Worm (Caenorhabditis elegans): ENCODE results near the gene rfk-1.
A peak's percentile ranks its signal among the peaks of the same experiment; 100 is the strongest.

DNA sequence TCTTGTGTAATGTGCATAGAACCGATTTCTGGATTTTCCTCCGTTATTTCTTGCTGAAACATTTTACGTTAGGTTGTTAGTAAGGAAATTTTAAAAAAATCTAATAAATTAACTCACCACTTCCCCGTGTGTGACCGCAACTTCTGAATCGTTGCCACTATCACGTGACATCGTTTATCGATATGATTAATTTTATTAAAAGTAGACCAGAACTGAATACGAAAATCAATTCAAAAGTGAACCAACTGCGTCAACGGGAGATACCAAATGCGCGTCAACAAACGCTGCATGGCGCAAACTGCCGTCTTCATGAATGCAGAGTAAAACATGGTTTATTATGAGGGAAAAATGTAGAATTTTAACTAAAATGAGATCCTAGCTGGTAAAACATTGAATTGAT lies 43.3 kb downstream of the rfk-1 start, which contains the start of gene sir-2.1:
- TF ChIP-seq lin-13 (tag; optimal IDR thresholded peaks at IDR 0.05) (peak; percentile 8), pha-4 (tag; optimal IDR thresholded peaks at IDR 0.05) (no peak), lin-32 (GFP tag; optimal IDR thresholded peaks at IDR 0.05) (no peak), nhr-28 (tag; optimal IDR thresholded peaks at IDR 0.05) (no peak), elt-3 (tag; optimal IDR thresholded peaks at IDR 0.05) (no peak)

Measured in whole organism, mixed stage, embryonic.